Worm (Caenorhabditis elegans): ENCODE results near the gene C29F7.1.
"Not testable (repeated sequence)": the region's sequence is repeated elsewhere in the genome, so short reads cannot be mapped to it uniquely, and the experiment has no call there.

Gene C29F7.1

DNA sequence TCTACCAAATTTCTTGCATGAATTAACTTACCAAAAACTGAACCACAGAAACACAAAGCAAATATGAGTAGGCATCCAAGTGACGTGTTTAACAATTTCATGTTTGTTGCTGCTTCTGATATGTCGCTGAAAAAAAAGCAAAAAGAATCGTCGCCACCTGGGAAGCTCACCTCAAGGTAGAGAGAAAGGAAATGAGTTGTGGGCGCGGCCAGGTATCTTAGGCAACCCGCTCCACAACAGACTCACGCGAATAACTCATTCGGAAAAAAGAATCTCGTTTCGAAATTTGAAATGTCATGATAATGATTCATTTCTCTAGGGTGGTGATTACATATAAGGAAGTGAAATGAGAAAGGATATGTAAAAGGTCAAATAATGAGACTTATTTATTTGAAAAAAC lies 14.8 kb upstream of the C29F7.1 start, which contains the start of gene irld-2:
Gene irld-2 (minus strand): TSS at position 101 of the 400 bp plus-strand sequence.
- TF ChIP-seq dao-5 (tag; optimal IDR thresholded peaks at IDR 0.05) (no peak), W03F9.2 (tag; optimal IDR thresholded peaks at IDR 0.05) (no peak), him-1 (tag; optimal IDR thresholded peaks at IDR 0.05) (no peak)

DNA sequence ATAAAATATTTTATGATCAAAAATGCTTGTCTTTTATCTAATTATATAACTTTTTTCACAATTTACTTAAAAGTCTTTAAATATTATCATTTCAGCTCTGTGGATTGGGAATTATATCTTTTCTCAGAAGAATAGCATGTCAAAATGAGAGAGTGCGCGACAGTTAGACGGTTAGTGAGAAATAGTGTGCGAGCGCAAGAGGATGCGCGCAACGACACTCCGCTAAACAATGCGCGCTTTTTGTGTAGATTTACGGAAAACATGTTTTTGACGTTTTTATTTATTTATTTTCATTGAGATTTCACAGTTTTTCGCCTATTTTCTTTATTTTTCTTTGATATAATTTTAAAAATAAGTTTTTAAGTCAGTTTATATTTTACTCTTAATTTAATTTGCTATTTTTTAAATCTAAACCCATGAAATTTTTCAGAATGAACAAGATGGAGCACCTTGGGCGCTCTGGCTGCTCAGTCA lies 13.1 kb upstream of the C29F7.1 start, which contains the start of gene F02C12.3:
Gene F02C12.3 (plus strand): TSS at position 424 of the 474 bp plus-strand sequence.
- peak; percentile 52 for TF ChIP-seq W03F9.2 (tag; optimal IDR thresholded peaks at IDR 0.05)
- no peak for TF ChIP-seq dao-5 (tag; optimal IDR thresholded peaks at IDR 0.05)

DNA sequence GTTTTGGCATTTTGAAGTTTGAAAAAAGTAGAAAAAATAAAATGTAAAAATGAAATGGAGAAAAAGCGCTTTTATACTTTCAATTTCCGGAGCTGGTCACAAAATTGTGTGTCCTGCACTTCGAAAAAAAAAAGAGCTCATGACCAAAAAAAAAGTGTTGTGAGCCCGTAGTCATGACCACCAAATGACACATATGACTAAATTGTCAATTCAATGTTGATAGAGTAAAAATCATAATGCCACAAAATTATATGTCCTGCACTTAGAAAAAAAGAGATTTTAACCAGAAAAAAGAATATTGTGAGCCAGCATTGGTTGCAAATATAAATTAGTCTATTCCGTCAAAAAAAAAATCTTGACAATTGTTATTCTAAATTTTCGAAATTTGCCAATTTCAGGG lies 10.5 kb upstream of the C29F7.1 start, which contains the start of gene F02C12.2:
Gene F02C12.2 (minus strand): TSS at position 101 of the 400 bp plus-strand sequence.
- no peak for TF ChIP-seq dao-5 (tag; optimal IDR thresholded peaks at IDR 0.05)
- TF ChIP-seq him-1 (tag; optimal IDR thresholded peaks at IDR 0.05): no peak
- TF ChIP-seq W03F9.2 (tag; optimal IDR thresholded peaks at IDR 0.05): no peak

DNA sequence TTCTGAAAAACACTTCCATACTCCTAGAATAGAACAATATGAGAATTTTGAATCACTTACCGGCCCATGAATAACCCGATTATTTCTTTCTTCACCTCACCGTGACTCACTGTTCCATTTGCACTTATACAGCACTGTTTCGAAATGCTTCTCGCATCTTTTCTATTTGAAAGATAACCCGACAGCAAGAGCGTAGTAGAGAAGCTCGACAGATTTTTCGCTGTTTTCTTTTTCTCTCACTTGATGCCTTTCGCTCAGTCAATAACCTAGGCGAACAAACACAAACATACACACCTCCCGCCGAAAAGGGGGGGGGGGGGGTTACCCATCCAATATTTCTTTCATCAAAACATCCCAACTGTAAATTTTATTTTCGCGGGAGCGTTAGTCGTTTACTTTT lies 8.4 kb upstream of the C29F7.1 start:
- peak; percentile 10 for TF ChIP-seq W03F9.2 (tag; optimal IDR thresholded peaks at IDR 0.05)
- no peak for TF ChIP-seq dao-5 (tag; optimal IDR thresholded peaks at IDR 0.05)
- no peak for TF ChIP-seq him-1 (tag; optimal IDR thresholded peaks at IDR 0.05)

DNA sequence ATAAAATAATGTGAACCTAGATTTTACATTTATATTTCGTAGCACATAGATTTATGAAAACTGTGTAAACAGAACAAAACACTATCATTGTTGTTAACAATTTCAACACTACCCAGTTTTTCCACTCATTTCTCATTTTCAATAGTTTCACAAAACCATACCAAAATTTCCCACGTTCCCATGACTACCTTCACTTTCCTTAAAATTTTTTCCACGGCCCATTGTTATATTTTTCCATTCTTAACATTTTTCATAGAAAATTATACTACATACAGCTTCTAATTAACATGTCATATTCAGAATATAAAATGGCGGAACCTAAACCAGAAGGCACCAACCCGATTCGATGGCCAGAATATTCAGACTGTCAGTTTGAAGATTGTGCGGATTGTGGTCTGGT lies 8.0 kb upstream of the C29F7.1 start, which contains the start of gene F02C12.1:
Gene F02C12.1 (plus strand): TSS at position 301 of the 400 bp plus-strand sequence.
- no peak for TF ChIP-seq him-1 (tag; optimal IDR thresholded peaks at IDR 0.05)
- no peak for TF ChIP-seq W03F9.2 (tag; optimal IDR thresholded peaks at IDR 0.05)
- TF ChIP-seq dao-5 (tag; optimal IDR thresholded peaks at IDR 0.05): no peak

DNA sequence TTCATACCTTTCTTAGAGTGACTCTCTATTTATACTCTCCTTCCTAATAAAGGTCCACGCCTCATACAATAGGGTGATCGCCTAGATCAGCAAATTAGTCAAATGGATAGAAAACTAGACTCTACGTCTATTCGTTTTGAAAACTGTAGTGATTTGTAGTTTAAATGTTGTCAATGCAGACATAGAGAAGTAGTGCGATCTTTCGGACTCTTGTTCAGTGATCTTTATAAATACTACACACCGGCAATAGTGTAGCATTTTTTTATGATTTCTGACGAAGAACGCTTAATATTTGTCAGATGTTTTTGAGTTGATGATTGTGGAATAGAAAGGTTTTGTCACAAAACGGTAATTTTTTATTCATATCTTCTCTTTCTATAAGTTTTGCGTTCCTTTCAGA lies 1.6 kb downstream of the C29F7.1 start:
- TF ChIP-seq dao-5 (tag; optimal IDR thresholded peaks at IDR 0.05) (no peak), him-1 (tag; optimal IDR thresholded peaks at IDR 0.05) (no peak), W03F9.2 (tag; optimal IDR thresholded peaks at IDR 0.05) (no peak)

DNA sequence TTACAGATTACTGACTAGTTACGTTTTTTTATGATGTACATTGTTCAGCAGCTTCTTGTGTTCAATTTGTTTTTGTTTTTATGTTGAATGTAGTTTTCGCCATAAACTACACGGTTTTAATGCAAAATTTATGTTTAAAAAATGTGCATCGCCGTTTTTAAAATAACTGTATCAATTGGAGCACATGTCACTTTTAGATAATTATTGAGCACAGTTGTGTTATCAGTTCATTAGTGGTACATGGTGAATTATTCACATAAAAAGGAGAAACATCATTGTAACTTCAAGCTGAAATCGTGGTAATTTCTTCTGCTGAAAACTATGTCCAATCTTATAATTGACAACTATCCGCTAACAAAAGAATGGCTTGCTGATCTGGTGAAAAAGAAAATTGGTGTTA lies 2.6 kb downstream of the C29F7.1 start:
- TF ChIP-seq him-1 (tag; optimal IDR thresholded peaks at IDR 0.05): no peak

DNA sequence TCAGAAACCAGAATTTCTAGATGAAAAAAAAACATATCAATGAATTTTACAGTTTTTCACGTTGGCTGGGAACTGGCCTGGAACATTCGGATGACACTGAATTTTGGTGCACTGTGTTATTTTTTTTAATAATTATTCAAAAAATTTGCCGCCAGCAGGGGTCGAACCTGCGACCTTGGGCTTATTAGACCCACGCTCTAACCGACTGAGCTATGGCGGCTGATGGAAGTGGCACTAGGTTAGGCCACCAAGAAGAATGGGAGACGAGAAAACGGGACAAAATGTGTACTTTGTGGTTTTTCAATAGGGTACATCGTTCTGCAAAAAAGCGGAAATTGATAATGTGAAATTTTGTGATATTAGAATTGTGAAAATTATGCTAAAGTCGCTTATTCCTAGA lies 5.2 kb downstream of the C29F7.1 start:
- TF ChIP-seq dao-5 (tag; optimal IDR thresholded peaks at IDR 0.05): no peak
- peak; percentile 54 for TF ChIP-seq W03F9.2 (tag; optimal IDR thresholded peaks at IDR 0.05)

DNA sequence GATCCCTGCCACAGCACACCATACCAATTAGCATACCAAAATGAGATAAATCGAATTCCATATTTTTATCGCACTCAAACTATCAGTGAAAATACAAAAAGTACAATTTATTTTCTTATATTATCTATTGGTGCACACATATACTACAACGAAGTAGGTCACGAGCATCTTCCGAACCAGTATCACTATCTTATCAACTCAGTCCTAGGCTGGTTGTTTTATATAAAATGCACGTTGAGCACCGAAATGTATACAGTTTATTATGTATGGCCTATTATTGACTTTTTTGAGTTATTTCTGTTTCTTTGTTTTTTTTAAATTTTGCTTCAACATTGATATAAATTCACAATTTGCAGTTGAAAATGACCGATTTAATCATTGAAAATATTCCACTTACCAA lies 6.0 kb downstream of the C29F7.1 start, which contains the start of gene C29F7.2:
Gene C29F7.2 (plus strand): TSS at position 357 of the 400 bp plus-strand sequence.
- TF ChIP-seq dao-5 (tag; optimal IDR thresholded peaks at IDR 0.05) (no peak), him-1 (tag; optimal IDR thresholded peaks at IDR 0.05) (no peak), W03F9.2 (tag; optimal IDR thresholded peaks at IDR 0.05) (no peak)

DNA sequence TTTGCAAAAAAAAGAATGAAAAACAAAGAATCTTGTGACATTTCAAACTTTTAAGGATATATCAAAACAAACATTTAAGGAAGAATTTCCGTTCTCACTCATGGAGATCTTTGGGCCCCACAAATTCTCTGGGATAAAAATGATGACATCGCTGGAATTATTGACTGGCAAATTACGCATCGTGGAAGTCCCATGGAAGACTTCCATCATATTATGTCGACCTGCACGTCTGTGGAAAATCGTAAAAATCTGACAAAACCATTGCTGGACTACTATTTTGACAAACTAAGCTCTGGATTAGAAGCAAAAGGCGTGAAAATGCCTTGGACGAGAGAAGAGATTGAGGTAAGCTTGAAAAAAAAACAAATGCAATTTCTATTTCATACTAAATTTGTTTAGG lies 7.7 kb downstream of the C29F7.1 start:
- TF ChIP-seq W03F9.2 (tag; optimal IDR thresholded peaks at IDR 0.05) (no peak), him-1 (tag; optimal IDR thresholded peaks at IDR 0.05) (no peak), dao-5 (tag; optimal IDR thresholded peaks at IDR 0.05) (no peak)

DNA sequence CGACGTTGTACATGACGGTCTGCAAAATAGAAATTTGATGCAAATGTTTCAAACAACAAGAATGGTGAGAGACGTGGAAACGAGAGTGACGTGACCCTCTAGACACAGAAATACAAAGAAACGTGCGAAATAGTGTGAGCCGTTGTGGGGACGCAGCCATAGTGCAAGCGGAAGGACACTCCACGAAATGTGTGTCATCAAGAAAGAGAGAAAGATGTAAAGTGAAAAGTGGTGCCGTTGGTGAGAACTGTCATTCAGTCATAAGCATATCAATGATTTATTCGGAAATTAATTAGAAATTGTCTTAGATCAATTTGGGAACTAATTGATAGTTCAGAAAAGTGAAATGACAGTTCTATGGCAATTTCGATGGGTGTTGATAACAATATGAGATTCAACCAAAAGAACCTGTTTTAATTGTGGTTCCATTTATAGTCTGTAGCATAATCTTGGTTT lies 10.2 kb downstream of the C29F7.1 start, which contains the start of gene C29F7.3:
Gene C29F7.3 (minus strand): TSS at position 51 of the 456 bp plus-strand sequence.
- TF ChIP-seq W03F9.2 (tag; optimal IDR thresholded peaks at IDR 0.05) (no peak), him-1 (tag; optimal IDR thresholded peaks at IDR 0.05) (no peak), dao-5 (tag; optimal IDR thresholded peaks at IDR 0.05) (no peak)

DNA sequence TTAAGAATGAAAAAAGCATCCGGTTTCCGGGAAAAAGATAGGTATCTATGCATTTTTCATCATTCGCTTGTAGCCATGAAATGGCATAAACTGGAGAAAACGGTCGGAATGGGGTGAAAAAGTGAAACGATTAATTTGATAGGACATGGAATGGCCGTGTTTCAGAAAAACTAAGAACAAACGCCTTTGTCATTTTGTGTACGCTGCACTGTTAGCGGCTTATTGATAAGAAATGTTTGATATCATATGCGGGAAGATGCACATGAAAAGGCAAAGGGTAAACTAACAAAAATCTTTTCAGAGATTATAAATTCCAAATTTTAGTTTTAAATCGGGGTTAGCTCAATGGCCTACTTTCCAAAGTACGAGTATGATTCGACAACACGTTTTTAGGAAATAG lies 11.3 kb downstream of the C29F7.1 start:
- TF ChIP-seq him-1 (tag; optimal IDR thresholded peaks at IDR 0.05) (no peak), W03F9.2 (tag; optimal IDR thresholded peaks at IDR 0.05) (no peak), dao-5 (tag; optimal IDR thresholded peaks at IDR 0.05) (no peak)

DNA sequence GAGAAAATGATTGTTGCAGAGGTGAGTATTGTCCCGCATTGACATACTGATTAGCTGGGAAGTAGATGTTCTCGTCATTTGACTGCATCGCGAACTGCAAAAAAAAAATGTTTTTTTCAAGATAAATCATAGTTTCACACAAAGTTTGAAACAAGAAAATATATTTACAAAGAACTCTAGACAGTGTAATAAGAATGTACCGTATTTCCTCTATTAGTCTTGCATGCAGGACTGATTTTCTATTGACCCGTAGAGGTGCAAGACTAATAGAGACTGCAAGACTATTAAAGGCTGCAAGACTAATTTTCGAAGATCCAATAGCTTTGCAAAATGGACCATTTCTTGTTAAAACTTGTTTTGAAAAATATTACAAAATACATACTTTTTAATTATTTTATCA lies 13.6 kb downstream of the C29F7.1 start, which contains the start of gene fkh-3:
Gene fkh-3 (minus strand): TSS at position 101 of the 400 bp plus-strand sequence.
- TF ChIP-seq dao-5 (tag; optimal IDR thresholded peaks at IDR 0.05): no peak
- TF ChIP-seq W03F9.2 (tag; optimal IDR thresholded peaks at IDR 0.05): no peak
- TF ChIP-seq him-1 (tag; optimal IDR thresholded peaks at IDR 0.05): no peak

DNA sequence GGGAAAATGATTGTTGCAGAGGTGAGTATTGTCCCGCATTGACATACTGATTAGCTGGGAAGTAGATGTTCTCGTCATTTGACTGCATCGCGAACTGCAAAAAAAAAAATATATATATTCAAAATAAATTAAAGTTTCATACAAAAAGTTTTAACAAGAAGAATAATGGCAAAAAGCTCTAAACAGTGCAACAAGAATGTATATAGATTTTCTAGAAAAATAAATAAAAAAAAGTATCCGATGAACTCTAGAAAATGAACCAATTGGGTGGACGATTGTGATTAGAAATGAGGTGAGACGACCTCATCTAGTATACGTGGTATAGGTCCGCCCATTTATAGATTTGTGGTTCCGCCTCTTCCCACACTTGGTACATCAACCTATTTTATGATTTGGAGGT lies 19.0 kb downstream of the C29F7.1 start, which contains the start of gene fkh-4:
Gene fkh-4 (minus strand): TSS at position 101 of the 400 bp plus-strand sequence.
- not testable (repeated sequence) for TF ChIP-seq him-1, dao-5, W03F9.2 (tag; optimal IDR thresholded peaks at IDR 0.05)

DNA sequence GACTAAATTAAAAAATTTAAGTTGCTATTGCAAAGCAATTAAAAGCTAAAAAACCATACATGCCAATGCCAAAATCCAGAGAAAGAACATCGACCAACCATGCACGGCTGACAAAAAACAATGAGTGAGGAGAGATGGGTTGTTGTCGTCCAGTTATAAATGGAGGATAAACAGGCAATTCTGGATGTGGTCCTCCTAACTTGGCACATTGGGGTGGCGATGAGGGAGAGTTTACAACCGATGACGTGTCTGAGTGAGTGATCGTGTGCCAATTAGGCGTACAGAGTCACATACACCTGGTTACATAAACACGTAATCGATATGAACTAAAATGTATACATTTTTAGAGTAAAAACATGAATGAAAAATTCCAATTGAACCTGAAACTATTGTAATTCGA lies 21.7 kb downstream of the C29F7.1 start, which contains the start of gene C29F7.10:
Gene C29F7.10 (minus strand): TSS at position 101 of the 400 bp plus-strand sequence.
- TF ChIP-seq him-1, W03F9.2, dao-5 (tag; optimal IDR thresholded peaks at IDR 0.05): not testable (repeated sequence)

Data from whole organism, L4/young adult.